Worm (Caenorhabditis elegans): ENCODE measurements around the gene ets-7.

- no peak for TF ChIP-seq lin-13 (GFP tag; optimal IDR thresholded peaks at IDR 0.05)
- no peak for TF ChIP-seq nhr-11 (tag; optimal IDR thresholded peaks at IDR 0.05)
- TF ChIP-seq nhr-237 (tag; optimal IDR thresholded peaks at IDR 0.05) = no peak
These were observed 4.4 kb upstream of the ets-7 start, which contains the start of gene F19F10.1 for ce11 chrV:7562947-7563346.
